Fruit fly (Drosophila melanogaster): ENCODE data around the gene CG12502.

- TF ChIP-seq CTCF (optimal IDR thresholded peaks at IDR 0.05) (no peak), CG8478 (optimal IDR thresholded peaks at IDR 0.05) (no peak)
Observed at dm6 chr3L:818438-819138, 46.6 kb upstream of the CG12502 start.

Data from S2 (cell line).